Fruit fly (Drosophila melanogaster) whole organism, embryonic: ENCODE data around the gene CG14971.
A peak's percentile ranks its signal among the peaks of the same experiment; 100 is the strongest.

Experiments used
- Antp ChIP-seq: fragments of 200-800 bp; sonication (Bioruptor generic); optimal IDR thresholded peaks from 3 replicates; lab custom pipeline; 2016; ENCODE audit warnings: missing biosample characterization, missing genetic modification characterization
- Bdp1 ChIP-seq: fragments of 200-800 bp; sonication (Bioruptor generic); optimal IDR thresholded peaks from 3 replicates; lab custom pipeline; 2016; ENCODE audit warnings: missing biosample characterization, missing genetic modification characterization
- CG10274 ChIP-seq: fragments of 200-800 bp; sonication (Bioruptor generic); optimal IDR thresholded peaks from 3 replicates; lab custom pipeline; 2017; ENCODE audit warnings: missing biosample characterization, mild to moderate bottlenecking, missing genetic modification characterization
- CG15011 ChIP-seq: fragments of 200-800 bp; sonication (Bioruptor generic); optimal IDR thresholded peaks from 3 replicates; lab custom pipeline; 2018; ENCODE audit warnings: missing biosample characterization, mild to moderate bottlenecking, missing genetic modification characterization
- CG15601 ChIP-seq: fragments of 200-800 bp; sonication (Bioruptor generic); optimal IDR thresholded peaks from 3 replicates; lab custom pipeline; 2019; ENCODE audit warnings: missing biosample characterization, mild to moderate bottlenecking, missing genetic modification characterization, moderate library complexity
- CG17359 ChIP-seq: fragments of 200-800 bp; sonication (Bioruptor generic); optimal IDR thresholded peaks from 3 replicates; lab custom pipeline; 2018; ENCODE audit warnings: missing biosample characterization, mild to moderate bottlenecking, missing genetic modification characterization, moderate library complexity
- CG17829 ChIP-seq: fragments of 200-800 bp; optimal IDR thresholded peaks from 2 replicates; lab custom pipeline; 2019; ENCODE audit warnings: missing biosample characterization, mild to moderate bottlenecking, missing genetic modification characterization, moderate library complexity
- CG18476 ChIP-seq: fragments of 200-800 bp; sonication (Bioruptor generic); optimal IDR thresholded peaks from 2 replicates; lab custom pipeline; 2016; ENCODE audit warnings: missing biosample characterization, mild to moderate bottlenecking, missing genetic modification characterization
- CG2199 ChIP-seq: fragments of 200-800 bp; sonication (Bioruptor generic); IDR thresholded peaks from 3 replicates; pipeline ENCODE4 v1.3.6; 2022; ENCODE audit warnings: missing biosample characterization, missing genetic modification characterization
- CG31224 ChIP-seq: fragments of 200-800 bp; sonication (Bioruptor generic); IDR thresholded peaks from 2 replicates; pipeline ENCODE4 v1.3.6; 2022; ENCODE audit warnings: missing biosample characterization, missing genetic modification characterization
- CG3847 ChIP-seq: fragments of 200-800 bp; sonication (Bioruptor generic); IDR thresholded peaks from 2 replicates; pipeline ENCODE4 v1.3.6; 2022; ENCODE audit warnings: missing biosample characterization, missing genetic modification characterization
- CG4404 ChIP-seq: fragments of 200-800 bp; sonication (Bioruptor generic); IDR thresholded peaks from 2 replicates; pipeline ENCODE4 v1.3.6; 2022; ENCODE audit warnings: missing biosample characterization, missing genetic modification characterization
- CG4707 ChIP-seq: fragments of 200-800 bp; sonication (Bioruptor generic); optimal IDR thresholded peaks from 2 replicates; lab custom pipeline; 2018; ENCODE audit warnings: missing biosample characterization, mild to moderate bottlenecking, missing genetic modification characterization, moderate library complexity
- CG4854 ChIP-seq: fragments of 200-800 bp; sonication (Bioruptor generic); optimal IDR thresholded peaks from 2 replicates; lab custom pipeline; 2016; ENCODE audit warnings: missing biosample characterization, missing genetic modification characterization, inconsistent platforms
- CG5245 ChIP-seq: fragments of 200-800 bp; sonication (Bioruptor generic); optimal IDR thresholded peaks from 3 replicates; lab custom pipeline; 2016; ENCODE audit warnings: missing biosample characterization, missing genetic modification characterization
- CG5953 ChIP-seq: fragments of 200-800 bp; sonication (Bioruptor generic); IDR thresholded peaks from 2 replicates; pipeline ENCODE4 v1.3.6; 2022; ENCODE audit warnings: missing biosample characterization, missing genetic modification characterization
- CG6254 ChIP-seq: fragments of 200-800 bp; sonication (Bioruptor generic); optimal IDR thresholded peaks from 3 replicates; lab custom pipeline; 2017; ENCODE audit warnings: mild to moderate bottlenecking, missing biosample characterization, missing genetic modification reagents, missing genetic modification characterization
- CG8281 ChIP-seq: fragments of 200-800 bp; sonication (Bioruptor generic); optimal IDR thresholded peaks from 2 replicates; lab custom pipeline; 2018; ENCODE audit warnings: missing biosample characterization, mild to moderate bottlenecking, missing genetic modification characterization, moderate library complexity
- CG8388 ChIP-seq: fragments of 200-800 bp; sonication (Bioruptor generic); optimal IDR thresholded peaks from 2 replicates; lab custom pipeline; 2019; ENCODE audit warnings: missing biosample characterization, mild to moderate bottlenecking, missing genetic modification characterization, moderate library complexity
- CG8478 ChIP-seq: fragments of >200 bp; optimal IDR thresholded peaks from 2 replicates; lab custom pipeline; 2018
- CG9215 ChIP-seq: fragments of 200-800 bp; sonication (Bioruptor generic); IDR thresholded peaks from 2 replicates; pipeline ENCODE4 v1.3.6; 2022; ENCODE audit warnings: missing biosample characterization, missing genetic modification characterization
- CG9609 ChIP-seq: fragments of 200-800 bp; sonication (Bioruptor generic); optimal IDR thresholded peaks from 3 replicates; lab custom pipeline; 2016; ENCODE audit warnings: missing biosample characterization, missing genetic modification characterization
- CG9932 ChIP-seq: fragments of 200-800 bp; sonication (Bioruptor generic); IDR thresholded peaks from 2 replicates; pipeline ENCODE4 v1.3.6; 2022; ENCODE audit warnings: missing biosample characterization, missing genetic modification characterization
- CkIIα-i1 ChIP-seq: fragments of 200-800 bp; sonication (Bioruptor generic); IDR thresholded peaks from 2 replicates; pipeline ENCODE4 v1.3.6; 2022; ENCODE audit warnings: missing biosample characterization, missing genetic modification characterization
- Dip2 ChIP-seq: fragments of 200-800 bp; sonication (Bioruptor generic); IDR thresholded peaks from 2 replicates; pipeline ENCODE4 v1.3.6; 2022; ENCODE audit warnings: missing biosample characterization, missing genetic modification characterization
- E2f2 ChIP-seq: fragments of 200-800 bp; sonication (Bioruptor generic); IDR thresholded peaks from 2 replicates; pipeline ENCODE4 v1.3.6; 2022; ENCODE audit warnings: missing biosample characterization, missing genetic modification characterization
- Hr78 ChIP-seq, 2 experiments: fragments of 200-800 bp in 1 of 2; fragments of >200 bp in 1 of 2; sonication (Bioruptor generic) in 1 of 2; optimal IDR thresholded peaks; 2 replicates each; lab custom pipeline; 2017 to 2019; ENCODE audit warnings: missing biosample characterization in 2 of 2, missing genetic modification characterization in 2 of 2, mild to moderate bottlenecking in 1 of 2, moderate library complexity in 1 of 2
- Ptx1 ChIP-seq: fragments of 200-800 bp; sonication (Bioruptor generic); IDR thresholded peaks from 2 replicates; pipeline ENCODE4 v1.3.6; 2022; ENCODE audit warnings: missing biosample characterization, missing genetic modification characterization
- Rx ChIP-seq: fragments of 200-800 bp; sonication (Bioruptor generic); IDR thresholded peaks from 2 replicates; pipeline ENCODE4 v1.3.6; 2022; ENCODE audit warnings: missing biosample characterization, missing genetic modification characterization
- Sox102F ChIP-seq: fragments of 200-800 bp; sonication (Bioruptor generic); optimal IDR thresholded peaks from 2 replicates; lab custom pipeline; 2018; ENCODE audit warnings: missing biosample characterization, mild to moderate bottlenecking, missing genetic modification characterization, moderate library complexity
- Vsx1 ChIP-seq: fragments of 200-800 bp; sonication (Bioruptor generic); optimal IDR thresholded peaks from 2 replicates; lab custom pipeline; 2017; ENCODE audit warnings: missing biosample characterization, mild to moderate bottlenecking, missing genetic modification characterization, missing genetic modification reagents
- abd-A ChIP-seq: fragments of 200-800 bp; sonication (Bioruptor generic); optimal IDR thresholded peaks from 3 replicates; lab custom pipeline; 2019; ENCODE audit warnings: missing biosample characterization, mild to moderate bottlenecking, missing genetic modification characterization, moderate library complexity
- ash1 ChIP-seq: fragments of 200-800 bp; sonication (Bioruptor generic); optimal IDR thresholded peaks from 2 replicates; lab custom pipeline; 2018; ENCODE audit warnings: missing biosample characterization, mild to moderate bottlenecking, missing genetic modification characterization
- ato ChIP-seq: fragments of 200-800 bp; sonication (Bioruptor generic); IDR thresholded peaks from 2 replicates; pipeline ENCODE4 v1.3.6; 2022; ENCODE audit warnings: missing biosample characterization, missing genetic modification characterization; ENCODE audit not compliant: partially characterized antibody
- dati ChIP-seq: fragments of 200-800 bp; sonication (Bioruptor generic); IDR thresholded peaks from 2 replicates; pipeline ENCODE4 v1.3.6; 2022; ENCODE audit warnings: missing biosample characterization, missing genetic modification characterization
- disco-r ChIP-seq: fragments of 200-800 bp; sonication (Bioruptor generic); optimal IDR thresholded peaks from 2 replicates; lab custom pipeline; 2016; ENCODE audit warnings: missing biosample characterization, missing genetic modification characterization
- dm ChIP-seq: fragments of 200-800 bp; sonication (Bioruptor generic); optimal IDR thresholded peaks from 3 replicates; lab custom pipeline; 2016; ENCODE audit warnings: missing biosample characterization, missing genetic modification characterization
- dysf ChIP-seq: fragments of 200-800 bp; sonication (Bioruptor generic); IDR thresholded peaks from 3 replicates; pipeline ENCODE4 v1.3.6; 2022; ENCODE audit warnings: missing biosample characterization, missing genetic modification characterization
- gro ChIP-seq: fragments of 200-800 bp; sonication (Bioruptor generic); optimal IDR thresholded peaks from 2 replicates; lab custom pipeline; 2016; ENCODE audit warnings: missing biosample characterization, missing genetic modification characterization
- her ChIP-seq: fragments of 200-800 bp; sonication (Bioruptor generic); optimal IDR thresholded peaks from 2 replicates; lab custom pipeline; 2016; ENCODE audit warnings: missing biosample characterization, missing genetic modification characterization
- ken ChIP-seq: fragments of 200-800 bp; sonication (Bioruptor generic); IDR thresholded peaks from 3 replicates; pipeline ENCODE4 v1.3.6; 2022; ENCODE audit warnings: missing biosample characterization, missing genetic modification characterization
- knrl ChIP-seq: fragments of 200-800 bp; sonication (Bioruptor generic); IDR thresholded peaks from 3 replicates; pipeline ENCODE4 v1.3.6; 2022; ENCODE audit warnings: missing biosample characterization, missing genetic modification characterization; ENCODE audit not compliant: partially characterized antibody
- lola ChIP-seq, 3 experiments: fragments of >200 bp in 2 of 3; fragments of 200-800 bp in 1 of 3; sonication (Bioruptor generic) in 1 of 3; optimal IDR thresholded peaks; 2 replicates each; lab custom pipeline; 2017 to 2019; ENCODE audit warnings: missing biosample characterization in 3 of 3, missing genetic modification characterization in 3 of 3, mild to moderate bottlenecking in 1 of 3, moderate library complexity in 1 of 3
- org-1 ChIP-seq: fragments of 200-800 bp; sonication (Bioruptor generic); optimal IDR thresholded peaks from 2 replicates; lab custom pipeline; 2017; ENCODE audit warnings: missing biosample characterization, missing genetic modification characterization
- pfk ChIP-seq: fragments of 200-800 bp; sonication (Bioruptor generic); optimal IDR thresholded peaks from 2 replicates; lab custom pipeline; 2018; ENCODE audit warnings: missing biosample characterization, mild to moderate bottlenecking, missing genetic modification characterization, moderate library complexity
- pzg ChIP-seq: fragments of 200-800 bp; sonication (Bioruptor generic); optimal IDR thresholded peaks from 3 replicates; lab custom pipeline; 2018; ENCODE audit warnings: missing biosample characterization, mild to moderate bottlenecking, missing genetic modification characterization, moderate library complexity
- scrt ChIP-seq: fragments of 200-800 bp; sonication (Bioruptor generic); optimal IDR thresholded peaks from 2 replicates; lab custom pipeline; 2018; ENCODE audit warnings: missing biosample characterization, mild to moderate bottlenecking, missing genetic modification characterization, moderate library complexity
- sima ChIP-seq: fragments of 200-800 bp; sonication (Bioruptor generic); optimal IDR thresholded peaks from 2 replicates; lab custom pipeline; 2016; ENCODE audit warnings: missing biosample characterization, missing genetic modification characterization
- unc-4 ChIP-seq: fragments of 200-800 bp; sonication (Bioruptor generic); IDR thresholded peaks from 2 replicates; pipeline ENCODE4 v1.3.6; 2022; ENCODE audit warnings: missing biosample characterization, missing genetic modification characterization; ENCODE audit not compliant: partially characterized antibody
- usp ChIP-seq: fragments of >200 bp; optimal IDR thresholded peaks from 2 replicates; lab custom pipeline; 2017; ENCODE audit warnings: missing biosample characterization, missing genetic modification characterization
- yki ChIP-seq: fragments of >200 bp; optimal IDR thresholded peaks from 3 replicates; lab custom pipeline; 2018

CG14971 gene

dm6 chr3L:3472786-3473185, 1.7 kb upstream of the CG14971 start (continued):
- TF ChIP-seq abd-A (tag; lab: Kevin White, UChicago) (peak; percentile 35), CG10274 (peak; percentile 51), pzg (GFP tag; lab: Kevin White, UChicago) (no peak), gro (GFP tag; lab: Kevin White, UChicago) (peak; percentile 61), dati (GFP tag; lab: Robert Waterston, UW) (no peak), CG3847 (GFP tag; lab: Robert Waterston, UW) (peak; percentile 56), dysf (GFP tag; lab: Robert Waterston, UW) (peak; percentile 76), scrt (GFP tag; lab: Kevin White, UChicago) (peak; percentile 79), E2f2 (GFP tag; lab: Robert Waterston, UW) (peak; percentile 45; the same call in 1 of the 2 replicates), usp (GFP tag; lab: Kevin White, UChicago) (no peak), her (GFP tag; lab: Kevin White, UChicago) (peak; percentile 72), CG9609 (GFP tag; lab: Kevin White, UChicago) (peak; percentile 41), CG9215 (GFP tag; lab: Robert Waterston, UW) (peak; percentile 25; the same call in 1 of the 2 replicates), Hr78 (GFP tag; optimal IDR thresholded peaks at IDR 0.05; lab: Kevin White, UChicago) (no peak), CG15011 (peak; percentile 44), CG8281 (tag; lab: Kevin White, UChicago) (peak; percentile 29), ash1 (GFP tag; lab: Kevin White, UChicago) (peak; percentile 12), CG8388 (peak; percentile 39), CG31224 (GFP tag; lab: Robert Waterston, UW) (peak; percentile 62), Sox102F (GFP tag; lab: Kevin White, UChicago) (peak; percentile 59), CG17829 (tag; lab: Kevin White, UChicago) (peak; percentile 55), Vsx1 (no peak), ken (GFP tag; lab: Robert Waterston, UW) (peak; percentile 62; the same call in 2 of the 3 replicates), disco-r (no peak), unc-4 (GFP tag; lab: Robert Waterston, UW) (no peak), dm (GFP tag; lab: Kevin White, UChicago) (peak; percentile 27), Antp (GFP tag; lab: Kevin White, UChicago) (peak; percentile 58), Rx (GFP tag; lab: Robert Waterston, UW) (peak; percentile 69), Bdp1 (GFP tag; lab: Kevin White, UChicago) (no peak), CG2199 (GFP tag; lab: Robert Waterston, UW) (no peak), CG15601 (tag; lab: Kevin White, UChicago) (peak; percentile 28), CG4854 (GFP tag; lab: Kevin White, UChicago) (peak; percentile 29), pfk (no peak), knrl (no peak), CG8478 (lab: Kevin White, UChicago) (no peak), CG5245 (GFP tag; lab: Kevin White, UChicago) (no peak), ato (no peak), CG17359 (tag; lab: Kevin White, UChicago) (peak; percentile 75), CG9932 (GFP tag; lab: Robert Waterston, UW) (peak; percentile 71), CG5953 (GFP tag; lab: Robert Waterston, UW) (0 out of 2 replicates have a peak, but pooled peaks have one; percentile 23), lola (GFP tag; optimal IDR thresholded peaks at IDR 0.05; lab: Kevin White, UChicago) (peak in 1 of 3 experiments; percentile 2), CG4707 (GFP tag; lab: Kevin White, UChicago) (peak; percentile 14), org-1 (GFP tag; lab: Kevin White, UChicago) (peak; percentile 75), CG6254 (GFP tag; lab: Kevin White, UChicago) (peak; percentile 42), Ptx1 (peak; percentile 58), CkIIα-i1 (GFP tag; lab: Robert Waterston, UW) (no peak), sima (GFP tag; lab: Kevin White, UChicago) (no peak), yki (lab: Kevin White, UChicago) (no peak), Dip2 (no peak), CG18476 (GFP tag; lab: Kevin White, UChicago) (peak; percentile 14), CG4404 (GFP tag; lab: Robert Waterston, UW) (0 out of 2 replicates have a peak, but pooled peaks have one; percentile 14)
